Fruit fly (Drosophila melanogaster): Measurements from ENCODE around the gene CG4789.

- TF ChIP-seq CG1620 (GFP tag; optimal IDR thresholded peaks at IDR 0.05) (no peak), CG5204 (GFP tag; optimal IDR thresholded peaks at IDR 0.05) (no peak), kay (GFP tag; ENCODE audit: borderline replicate concordance) (no peak), CG11617 (GFP tag; optimal IDR thresholded peaks at IDR 0.05) (no peak), Mnt (GFP tag; optimal IDR thresholded peaks at IDR 0.05) (no peak), CG14711 (tag; optimal IDR thresholded peaks at IDR 0.05) (peak; percentile 23), CG33017 (tag; optimal IDR thresholded peaks at IDR 0.05) (no peak), Clk (GFP tag; optimal IDR thresholded peaks at IDR 0.05) (no peak)
These were observed 32.4 kb downstream of the CG4789 start for dm6 chrX:16833097-16833496.

All from whole organism, adult.